Worm (Caenorhabditis elegans) whole organism, late embryonic: ENCODE results near the gene F55B11.6.

Source experiments
- C08G9.2 ChIP-seq: sonication (generic microtip); optimal IDR thresholded peaks from 2 replicates; lab custom pipeline; 2016; ENCODE audit warnings: mild to moderate bottlenecking, missing genetic modification characterization, moderate library complexity, missing compliant biosample characterization
- K09A11.1 ChIP-seq: sonication (generic microtip); optimal IDR thresholded peaks from 2 replicates; lab custom pipeline; 2017; ENCODE audit warnings: antibody characterized with exemption, mild to moderate bottlenecking, missing genetic modification characterization, missing compliant biosample characterization; ENCODE audit not compliant: insufficient read depth
- ceh-30 ChIP-seq: fragments of 150-350 bp; optimal IDR thresholded peaks from 2 replicates; lab custom pipeline; 2014; ENCODE audit warnings: missing biosample characterization, missing genetic modification characterization
- ceh-6 ChIP-seq: fragments of 200-800 bp; sonication (Bioruptor generic); optimal IDR thresholded peaks from 2 replicates; lab custom pipeline; 2018; ENCODE audit warnings: mild to moderate bottlenecking, missing genetic modification characterization, missing compliant biosample characterization
- dve-1 ChIP-seq: sonication (generic microtip); optimal IDR thresholded peaks from 2 replicates; lab custom pipeline; 2017; ENCODE audit warnings: antibody characterized with exemption, mild to moderate bottlenecking, missing genetic modification characterization, missing compliant biosample characterization
- hlh-13 ChIP-seq: fragments of 200-800 bp; sonication (Bioruptor generic); optimal IDR thresholded peaks from 2 replicates; lab custom pipeline; 2018; ENCODE audit warnings: mild to moderate bottlenecking, missing genetic modification characterization, missing compliant biosample characterization
- hlh-30 ChIP-seq: sonication (generic microtip); optimal IDR thresholded peaks from 2 replicates; lab custom pipeline; 2017; ENCODE audit warnings: antibody characterized with exemption, missing genetic modification characterization, missing compliant biosample characterization; ENCODE audit not compliant: insufficient read depth
- lim-6 ChIP-seq: sonication (generic microtip); optimal IDR thresholded peaks from 2 replicates; lab custom pipeline; 2016; ENCODE audit warnings: missing genetic modification characterization, missing compliant biosample characterization
- nfya-1 ChIP-seq: sonication (generic microtip); optimal IDR thresholded peaks from 2 replicates; lab custom pipeline; 2017; ENCODE audit warnings: missing genetic modification characterization, mild to moderate bottlenecking, missing compliant biosample characterization, antibody characterized with exemption, moderate library complexity
- nhr-11 ChIP-seq: fragments of 150-350 bp; optimal IDR thresholded peaks from 2 replicates; lab custom pipeline; 2014; ENCODE audit warnings: missing biosample characterization, missing genetic modification characterization
- nhr-232 ChIP-seq: sonication (generic microtip); optimal IDR thresholded peaks from 2 replicates; lab custom pipeline; 2016; ENCODE audit warnings: missing genetic modification characterization, missing compliant biosample characterization
- pros-1 ChIP-seq: fragments of 150-350 bp; optimal IDR thresholded peaks from 2 replicates; lab custom pipeline; 2014; ENCODE audit warnings: missing biosample characterization, missing genetic modification reagents, missing genetic modification characterization
- ref-2 ChIP-seq: sonication (generic microtip); optimal IDR thresholded peaks from 2 replicates; lab custom pipeline; 2016; ENCODE audit warnings: missing genetic modification characterization, missing compliant biosample characterization
- unc-42 ChIP-seq: sonication (generic microtip); optimal IDR thresholded peaks from 2 replicates; lab custom pipeline; 2016; ENCODE audit warnings: missing genotype, missing genetic modification characterization, missing compliant biosample characterization

DNA sequence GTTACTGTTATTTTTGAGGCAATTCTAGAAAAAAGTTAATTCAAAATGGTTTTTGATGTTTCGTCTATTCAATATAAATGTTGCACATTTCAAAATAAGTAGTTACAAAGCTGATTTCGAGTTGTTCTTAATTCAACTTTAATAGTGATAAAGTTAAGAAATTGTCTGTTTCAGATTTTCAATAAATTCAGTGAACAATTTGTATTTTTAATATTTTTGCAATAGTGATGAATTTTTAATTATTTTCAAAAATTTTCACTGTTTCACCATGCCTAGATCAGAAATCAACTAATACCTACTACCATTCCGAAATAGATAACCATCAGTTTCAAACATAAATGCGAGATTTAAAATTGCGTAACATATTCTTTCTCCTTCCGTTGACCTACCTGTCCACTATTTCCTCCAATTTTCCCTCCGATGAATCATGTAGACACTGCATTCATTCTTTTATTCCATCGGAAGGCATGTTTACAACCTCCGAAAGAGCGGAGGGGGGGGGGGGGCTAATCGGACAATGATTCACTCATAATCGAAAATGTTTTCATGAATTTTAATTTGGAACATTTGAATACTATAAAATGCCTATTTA, 26.9 kb downstream of the F55B11.6 start:
- TF ChIP-seq nfya-1 (tag; lab: Kevin White, UChicago) (no peak), ceh-6 (no peak), lim-6 (no peak), nhr-11 (tag; lab: Kevin White, UChicago) (no peak), K09A11.1 (no peak), ref-2 (tag; lab: Kevin White, UChicago) (no peak), unc-42 (tag; lab: Kevin White, UChicago) (no peak), pros-1 (tag; lab: Kevin White, UChicago) (no peak), nhr-232 (tag; lab: Kevin White, UChicago) (no peak), ceh-30 (tag; lab: Kevin White, UChicago) (no peak), hlh-13 (GFP tag; lab: Kevin White, UChicago) (no peak), C08G9.2 (tag; lab: Kevin White, UChicago) (no peak), hlh-30 (tag; lab: Kevin White, UChicago) (no peak), dve-1 (tag; lab: Kevin White, UChicago) (no peak)
